Fruit fly (Drosophila melanogaster) whole organism, pupa: Measurements from ENCODE around the gene Atat.

Source experiments
- CG10348 ChIP-seq: fragments of 200-800 bp; sonication (Bioruptor generic); IDR thresholded peaks from 2 replicates; pipeline ENCODE4 v1.3.6; 2022; ENCODE audit warnings: missing biosample characterization, missing genetic modification characterization
- CG12605 ChIP-seq: fragments of 200-800 bp; sonication (Bioruptor generic); IDR thresholded peaks from 2 replicates; pipeline ENCODE4 v1.3.6; 2022; ENCODE audit warnings: missing biosample characterization, missing genetic modification characterization
- CG13204 ChIP-seq: fragments of 200-800 bp; sonication (Bioruptor generic); optimal IDR thresholded peaks from 2 replicates; lab custom pipeline; 2018; ENCODE audit warnings: missing biosample characterization, mild to moderate bottlenecking, missing genetic modification characterization, moderate library complexity
- CG14655 ChIP-seq: fragments of 200-800 bp; sonication (Bioruptor generic); optimal IDR thresholded peaks from 3 replicates; lab custom pipeline; 2017; ENCODE audit warnings: mild to moderate bottlenecking, missing biosample characterization, missing genetic modification reagents, missing genetic modification characterization
- CG15710 ChIP-seq: fragments of 200-800 bp; sonication (Bioruptor generic); optimal IDR thresholded peaks from 2 replicates; lab custom pipeline; 2018; ENCODE audit warnings: missing biosample characterization, mild to moderate bottlenecking, missing genetic modification characterization, moderate library complexity
- CG17806 ChIP-seq: fragments of 200-800 bp; sonication (Bioruptor generic); optimal IDR thresholded peaks from 2 replicates; lab custom pipeline; 2018; ENCODE audit warnings: missing biosample characterization, mild to moderate bottlenecking, missing genetic modification characterization, moderate library complexity
- CG32121 ChIP-seq: fragments of 200-800 bp; sonication (Bioruptor generic); IDR thresholded peaks from 2 replicates; pipeline ENCODE4 v1.3.6; 2022; ENCODE audit warnings: missing biosample characterization, missing genetic modification characterization
- CG34367 ChIP-seq: fragments of 200-800 bp; sonication (Bioruptor generic); optimal IDR thresholded peaks from 2 replicates; lab custom pipeline; 2018; ENCODE audit warnings: missing biosample characterization, mild to moderate bottlenecking, missing genetic modification characterization
- CG4496 ChIP-seq: fragments of 200-800 bp; sonication (Bioruptor generic); IDR thresholded peaks from 3 replicates; pipeline ENCODE4 v1.3.6; 2022; ENCODE audit warnings: missing biosample characterization, missing genetic modification characterization
- CG8159 ChIP-seq: fragments of 200-800 bp; sonication (Bioruptor generic); optimal IDR thresholded peaks from 3 replicates; lab custom pipeline; 2018; ENCODE audit warnings: missing biosample characterization, mild to moderate bottlenecking, missing genetic modification characterization, moderate library complexity
- CG8301 ChIP-seq: fragments of 200-800 bp; sonication (Bioruptor generic); optimal IDR thresholded peaks from 2 replicates; lab custom pipeline; 2018; ENCODE audit warnings: missing biosample characterization, mild to moderate bottlenecking, missing genetic modification characterization
- CG9948 ChIP-seq: fragments of 200-800 bp; sonication (Bioruptor generic); optimal IDR thresholded peaks from 2 replicates; lab custom pipeline; 2018; ENCODE audit warnings: missing biosample characterization, mild to moderate bottlenecking, missing genetic modification characterization, moderate library complexity
- D1 ChIP-seq: fragments of 200-800 bp; sonication (Bioruptor generic); optimal IDR thresholded peaks from 2 replicates; lab custom pipeline; 2018; ENCODE audit warnings: missing biosample characterization, mild to moderate bottlenecking, missing genetic modification characterization, moderate library complexity
- EcR ChIP-seq: fragments of 200-800 bp; sonication (Bioruptor generic); optimal IDR thresholded peaks from 3 replicates; lab custom pipeline; 2019; ENCODE audit warnings: missing biosample characterization, missing genetic modification characterization, mild to moderate bottlenecking, moderate library complexity, missing genetic modification reagents
- Ets98B ChIP-seq: fragments of 200-800 bp; sonication (Bioruptor generic); IDR thresholded peaks from 2 replicates; pipeline ENCODE4 v1.3.6; 2022; ENCODE audit warnings: missing biosample characterization, missing genetic modification characterization
- Pif1A ChIP-seq: fragments of 200-800 bp; sonication (Bioruptor generic); optimal IDR thresholded peaks from 3 replicates; lab custom pipeline; 2016; ENCODE audit warnings: missing biosample characterization, missing genetic modification characterization
- Pif1B ChIP-seq: fragments of 200-800 bp; sonication (Bioruptor generic); optimal IDR thresholded peaks from 3 replicates; lab custom pipeline; 2016; ENCODE audit warnings: missing biosample characterization, missing genetic modification characterization
- Snoo ChIP-seq: fragments of 200-800 bp; sonication (Bioruptor generic); optimal IDR thresholded peaks from 3 replicates; lab custom pipeline; 2017; ENCODE audit warnings: missing biosample characterization, mild to moderate bottlenecking, missing genetic modification characterization, inconsistent platforms
- fd96Ca ChIP-seq: fragments of 200-800 bp; sonication (Bioruptor generic); IDR thresholded peaks from 3 replicates; pipeline ENCODE4 v1.3.6; 2022; ENCODE audit warnings: missing biosample characterization, missing genetic modification characterization
- gl ChIP-seq: fragments of 200-800 bp; sonication (Bioruptor generic); optimal IDR thresholded peaks from 2 replicates; lab custom pipeline; 2018; ENCODE audit warnings: missing biosample characterization, mild to moderate bottlenecking, missing genetic modification characterization
- rn ChIP-seq: fragments of 200-800 bp; sonication (Bioruptor generic); IDR thresholded peaks from 2 replicates; pipeline ENCODE4 v1.3.6; 2022; ENCODE audit warnings: missing biosample characterization, missing genetic modification characterization

Atat gene

dm6 chr3L:9383345-9384075 lies 43.0 kb downstream of the Atat start, which contains the start of gene Hsp27:
Hsp27 (plus strand) TSS chr3L:9384063.
- peak; percentile 99 for TF ChIP-seq CG34367 (tag; lab: Kevin White, UChicago)
- peak; percentile 100 for TF ChIP-seq CG14655 (GFP tag; lab: Kevin White, UChicago)
- TF ChIP-seq fd96Ca (GFP tag; lab: Robert Waterston, UW): peak; percentile 100
- peak; percentile 99 for TF ChIP-seq CG10348 (GFP tag; lab: Robert Waterston, UW)
- peak; percentile 98 for TF ChIP-seq CG13204 (GFP tag; lab: Kevin White, UChicago)
- peak; percentile 100 for TF ChIP-seq Pif1A (GFP tag; lab: Kevin White, UChicago)
- TF ChIP-seq gl (tag; lab: Kevin White, UChicago): peak; percentile 99
- TF ChIP-seq CG8301 (tag; lab: Kevin White, UChicago): peak; percentile 100
- peak; percentile 100 for TF ChIP-seq D1 (tag; lab: Kevin White, UChicago)
- TF ChIP-seq CG8159 (tag; lab: Kevin White, UChicago): peak; percentile 100
- peak; percentile 100 for TF ChIP-seq CG4496
- peak; percentile 100 for TF ChIP-seq CG9948
- TF ChIP-seq CG32121: peak; percentile 100
- TF ChIP-seq Pif1B: peak; percentile 100
- peak; percentile 99 for TF ChIP-seq rn (GFP tag; lab: Robert Waterston, UW)
- peak; percentile 100 for TF ChIP-seq CG15710 (tag; lab: Kevin White, UChicago)
- TF ChIP-seq CG17806 (tag; lab: Kevin White, UChicago): peak; percentile 100
- TF ChIP-seq Ets98B (GFP tag; lab: Robert Waterston, UW): peak; percentile 100
- peak; percentile 100 for TF ChIP-seq Snoo (tag; lab: Kevin White, UChicago)
- TF ChIP-seq CG12605 (GFP tag; lab: Robert Waterston, UW): peak; percentile 100
- peak; percentile 96 for TF ChIP-seq EcR (GFP tag; lab: Kevin White, UChicago)

DNA sequence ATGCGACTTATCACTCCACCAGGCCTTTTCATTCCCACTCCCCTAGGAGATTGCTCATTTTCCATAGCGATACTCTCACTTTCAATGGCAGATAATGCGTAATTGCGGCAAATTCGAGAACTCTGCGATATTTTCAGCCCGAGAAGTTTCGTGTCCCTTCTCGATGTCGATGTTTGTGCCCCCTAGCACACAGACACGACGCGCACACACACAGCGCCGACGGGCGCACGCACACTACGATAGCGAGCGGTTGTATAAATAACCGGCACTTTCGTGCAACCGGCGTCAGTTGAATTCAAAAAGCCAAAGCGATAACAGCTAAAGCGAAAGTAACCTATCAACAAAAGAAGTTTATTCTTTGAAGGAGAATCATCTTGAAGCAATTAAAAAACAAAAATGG lies 45.0 kb downstream of the Atat start, which contains the start of gene Hsp23:
Hsp23 (plus strand) TSS at position 281 of the 400 bp plus-strand sequence.
- TF ChIP-seq CG15710 (tag; lab: Kevin White, UChicago) (peak; percentile 6), CG9948 (no peak), Pif1A (GFP tag; lab: Kevin White, UChicago) (no peak), CG8301 (tag; lab: Kevin White, UChicago) (peak; percentile 5), gl (tag; lab: Kevin White, UChicago) (peak; percentile 16), Ets98B (GFP tag; lab: Robert Waterston, UW) (0 out of 2 replicates have a peak, but pooled peaks have one; percentile 39), Snoo (tag; lab: Kevin White, UChicago) (peak; percentile 51), CG14655 (GFP tag; lab: Kevin White, UChicago) (peak; percentile 24), Pif1B (peak; percentile 35), CG4496 (peak; percentile 53; the same call in 1 of the 3 replicates), EcR (GFP tag; lab: Kevin White, UChicago) (peak; percentile 80), D1 (tag; lab: Kevin White, UChicago) (no peak), rn (GFP tag; lab: Robert Waterston, UW) (no peak), CG32121 (peak; percentile 56; the same call in 1 of the 2 replicates), CG10348 (GFP tag; lab: Robert Waterston, UW) (no peak), CG13204 (GFP tag; lab: Kevin White, UChicago) (peak; percentile 19), CG34367 (tag; lab: Kevin White, UChicago) (peak; percentile 9), CG8159 (tag; lab: Kevin White, UChicago) (no peak), fd96Ca (GFP tag; lab: Robert Waterston, UW) (0 out of 3 replicates have a peak, but pooled peaks have one; percentile 34), CG17806 (tag; lab: Kevin White, UChicago) (no peak), CG12605 (GFP tag; lab: Robert Waterston, UW) (peak; percentile 59)
- TF ChIP-seq, all 21 proteins: peak for 14

DNA sequence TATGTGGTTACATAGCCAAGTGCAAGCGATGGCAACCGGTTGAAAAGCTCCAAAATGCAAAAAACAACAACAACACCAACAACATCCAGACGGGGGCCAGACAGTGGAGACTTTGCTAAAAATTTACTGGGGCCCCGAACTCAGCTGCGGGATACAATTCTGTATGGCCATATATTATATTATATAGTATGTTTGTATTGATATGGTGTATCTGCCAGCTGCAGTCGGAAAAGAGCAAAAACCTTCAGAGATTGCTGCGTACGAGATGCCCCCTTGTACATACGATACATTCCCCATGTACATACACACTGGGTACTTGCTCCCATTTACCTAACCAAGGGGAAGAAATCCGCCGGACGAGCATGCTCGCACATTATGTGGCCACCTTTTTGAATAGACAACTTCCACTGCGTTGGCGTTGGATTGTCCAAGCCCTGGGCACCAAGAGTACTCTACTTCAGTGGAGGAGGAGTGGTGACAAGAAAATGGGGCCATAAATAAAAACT lies 46.2 kb downstream of the Atat start:
- TF ChIP-seq CG10348 (GFP tag; lab: Robert Waterston, UW): no peak
- no peak for TF ChIP-seq Pif1A (GFP tag; lab: Kevin White, UChicago)
- TF ChIP-seq EcR (GFP tag; lab: Kevin White, UChicago): peak; percentile 88
- no peak for TF ChIP-seq rn (GFP tag; lab: Robert Waterston, UW)
- no peak for TF ChIP-seq CG12605 (GFP tag; lab: Robert Waterston, UW)
- TF ChIP-seq CG8159 (tag; lab: Kevin White, UChicago): no peak
- peak; percentile 76 for TF ChIP-seq Snoo (tag; lab: Kevin White, UChicago)
- TF ChIP-seq CG8301 (tag; lab: Kevin White, UChicago): no peak

- TF ChIP-seq fd96Ca (GFP tag; lab: Robert Waterston, UW) (no peak), CG4496 (0 out of 3 replicates have a peak, but pooled peaks have one; percentile 41), Pif1B (peak; percentile 11), CG12605 (GFP tag; lab: Robert Waterston, UW) (0 out of 2 replicates have a peak, but pooled peaks have one; percentile 39), CG13204 (GFP tag; lab: Kevin White, UChicago) (peak; percentile 80)
Observed at dm6 chr3L:9379484-9380343, 46.8 kb downstream of the Atat start, which contains the start of gene Hsp67Ba. Hsp67Ba (minus strand) TSS chr3L:9379534.
